Worm (Caenorhabditis elegans) whole organism, L3 larva: Measurements from ENCODE around the gene npr-18.

Experiments
- R02D3.7 ChIP-seq: fragments of 150-350 bp; optimal IDR thresholded peaks from 2 replicates; lab custom pipeline; 2014; ENCODE audit warnings: missing biosample characterization, missing genetic modification characterization
- ZK546.5 ChIP-seq: sonication (generic microtip); optimal IDR thresholded peaks from 2 replicates; lab custom pipeline; 2017; ENCODE audit warnings: missing biosample characterization, missing genetic modification characterization
- ama-1 ChIP-seq: fragments of 150-350 bp; optimal IDR thresholded peaks from 2 replicates; lab custom pipeline; 2018
- ceh-28 ChIP-seq: fragments of 150-350 bp; optimal IDR thresholded peaks from 2 replicates; lab custom pipeline; 2014; ENCODE audit warnings: missing biosample characterization, missing genetic modification reagents, missing genetic modification characterization
- ceh-9 ChIP-seq: sonication (generic microtip); optimal IDR thresholded peaks from 2 replicates; lab custom pipeline; 2018; ENCODE audit warnings: missing biosample characterization, missing genetic modification characterization
- daf-12 ChIP-seq: fragments of 150-350 bp; optimal IDR thresholded peaks from 2 replicates; lab custom pipeline; 2014; ENCODE audit warnings: missing biosample characterization, missing genetic modification reagents, missing genetic modification characterization
- egl-27 ChIP-seq: sonication (generic microtip); optimal IDR thresholded peaks from 4 replicates; lab custom pipeline; 2017; ENCODE audit warnings: missing biosample characterization, missing genetic modification reagents, missing genetic modification characterization
- egl-5 ChIP-seq: fragments of 150-350 bp; optimal IDR thresholded peaks from 2 replicates; lab custom pipeline; 2017; ENCODE audit warnings: missing biosample characterization, missing genetic modification reagents, missing genetic modification characterization, inconsistent platforms
- elt-1 ChIP-seq: fragments of 150-350 bp; optimal IDR thresholded peaks from 2 replicates; lab custom pipeline; 2014; ENCODE audit warnings: missing biosample characterization, missing genetic modification characterization
- elt-2 ChIP-seq: sonication (generic microtip); optimal IDR thresholded peaks from 2 replicates; lab custom pipeline; 2016; ENCODE audit warnings: missing genetic modification reagents, mild to moderate bottlenecking, missing genetic modification characterization, missing compliant biosample characterization
- elt-3 ChIP-seq, 3 experiments: fragments of 150-350 bp in 1 of 3; sonication (generic microtip) in 2 of 3; optimal IDR thresholded peaks; 2 replicates in 2 of 3; 4 replicates in 1 of 3; lab custom pipeline; 2014 to 2017; ENCODE audit warnings: missing biosample characterization in 3 of 3, missing genetic modification characterization in 3 of 3
- eor-1 ChIP-seq, 2 experiments: fragments of 150-350 bp; optimal IDR thresholded peaks; 2 replicates each; lab custom pipeline; 2014 to 2018; ENCODE audit warnings: missing biosample characterization in 2 of 2, missing genetic modification characterization in 2 of 2
- fkh-10 ChIP-seq: sonication (generic microtip); optimal IDR thresholded peaks from 2 replicates; lab custom pipeline; 2017; ENCODE audit warnings: missing biosample characterization, missing genetic modification reagents, missing genetic modification characterization
- fkh-2 ChIP-seq: fragments of 150-350 bp; optimal IDR thresholded peaks from 2 replicates; lab custom pipeline; 2014; ENCODE audit warnings: missing biosample characterization, missing genetic modification reagents, missing genetic modification characterization
- hmg-11 ChIP-seq: sonication (generic microtip); optimal IDR thresholded peaks from 2 replicates; lab custom pipeline; 2016; ENCODE audit warnings: missing genetic modification characterization, missing compliant biosample characterization
- jun-1 ChIP-seq: fragments of 150-350 bp; optimal IDR thresholded peaks from 2 replicates; lab custom pipeline; 2014; ENCODE audit warnings: missing biosample characterization, missing genetic modification reagents, missing genetic modification characterization
- lin-15B ChIP-seq: fragments of 150-350 bp; optimal IDR thresholded peaks from 2 replicates; lab custom pipeline; 2014; ENCODE audit warnings: missing biosample characterization, missing genetic modification characterization
- lin-39 ChIP-seq: fragments of 150-350 bp; optimal IDR thresholded peaks from 2 replicates; lab custom pipeline; 2018; ENCODE audit warnings: missing biosample characterization, missing genetic modification reagents, missing genetic modification characterization
- nfya-1 ChIP-seq: sonication (generic microtip); optimal IDR thresholded peaks from 2 replicates; lab custom pipeline; 2017; ENCODE audit warnings: missing genetic modification characterization, mild to moderate bottlenecking, missing compliant biosample characterization, antibody characterized with exemption, moderate library complexity; ENCODE audit not compliant: insufficient read depth
- nhr-11 ChIP-seq: fragments of 150-350 bp; optimal IDR thresholded peaks from 2 replicates; lab custom pipeline; 2014; ENCODE audit warnings: missing biosample characterization, missing genetic modification characterization
- nhr-237 ChIP-seq: fragments of 150-350 bp; optimal IDR thresholded peaks from 2 replicates; lab custom pipeline; 2014; ENCODE audit warnings: missing biosample characterization, missing genetic modification characterization
- nhr-28 ChIP-seq: fragments of 150-350 bp; optimal IDR thresholded peaks from 2 replicates; lab custom pipeline; 2014; ENCODE audit warnings: missing biosample characterization, missing genetic modification characterization
- nhr-43 ChIP-seq: sonication (generic microtip); optimal IDR thresholded peaks from 2 replicates; lab custom pipeline; 2016; ENCODE audit warnings: mild to moderate bottlenecking, missing genetic modification characterization, missing compliant biosample characterization; ENCODE audit not compliant: poor library complexity, severe bottlenecking
- nhr-67 ChIP-seq: fragments of 150-350 bp; optimal IDR thresholded peaks from 2 replicates; lab custom pipeline; 2014; ENCODE audit warnings: missing biosample characterization, missing genetic modification characterization
- nhr-76 ChIP-seq: fragments of 150-350 bp; sonication (generic microtip); optimal IDR thresholded peaks from 5 replicates; lab custom pipeline; 2014; ENCODE audit warnings: missing biosample characterization, missing genetic modification characterization
- nhr-77 ChIP-seq: fragments of 150-350 bp; optimal IDR thresholded peaks from 2 replicates; lab custom pipeline; 2014; ENCODE audit warnings: missing biosample characterization, missing genetic modification characterization
- pha-4 ChIP-seq: fragments of 150-350 bp; optimal IDR thresholded peaks from 2 replicates; lab custom pipeline; 2014; ENCODE audit warnings: missing biosample characterization, missing genetic modification reagents, missing genetic modification characterization
- snpc-4 ChIP-seq: fragments of 150-350 bp; optimal IDR thresholded peaks from 2 replicates; lab custom pipeline; 2014; ENCODE audit warnings: missing biosample characterization, missing genetic modification characterization
- tbx-2 ChIP-seq: sonication (generic microtip); optimal IDR thresholded peaks from 2 replicates; lab custom pipeline; 2016; ENCODE audit warnings: mild to moderate bottlenecking, missing genetic modification characterization, missing compliant biosample characterization
- unc-39 ChIP-seq: sonication (generic microtip); optimal IDR thresholded peaks from 4 replicates; lab custom pipeline; 2017; ENCODE audit warnings: missing biosample characterization, missing genetic modification characterization
- unc-62 ChIP-seq: fragments of 150-350 bp; sonication (generic microtip); optimal IDR thresholded peaks from 4 replicates; lab custom pipeline; 2014; ENCODE audit warnings: missing biosample characterization, missing genetic modification reagents, missing genetic modification characterization
- zag-1 ChIP-seq: fragments of 150-350 bp; optimal IDR thresholded peaks from 2 replicates; lab custom pipeline; 2014; ENCODE audit warnings: missing biosample characterization, missing genetic modification characterization
- ztf-11 ChIP-seq: fragments of 150-350 bp; optimal IDR thresholded peaks from 2 replicates; lab custom pipeline; 2014; ENCODE audit warnings: missing biosample characterization, missing genetic modification characterization

The npr-18 gene

ce11 chrX:9705257-9706035 lies 14.9 kb downstream of the npr-18 start:
- peak; percentile 26 for TF ChIP-seq elt-2 (tag; lab: Kevin White, UChicago)
- TF ChIP-seq fkh-10 (GFP tag; lab: Kevin White, UChicago) = peak; percentile 67
- TF ChIP-seq pha-4 (tag; lab: Kevin White, UChicago) = peak; percentile 32
- TF ChIP-seq lin-39 (tag; lab: Kevin White, UChicago) = peak; percentile 73
- TF ChIP-seq nhr-76 = no peak

ce11 chrX:9706084-9706483 lies 15.5 kb downstream of the npr-18 start, which contains the start of gene F15G9.1:
Gene F15G9.1 (plus strand): TSS chrX:9706384.
- TF ChIP-seq tbx-2 = no peak
- no peak for TF ChIP-seq R02D3.7 (tag; lab: Kevin White, UChicago)
- no peak for TF ChIP-seq lin-39 (tag; lab: Kevin White, UChicago)
- no peak for TF ChIP-seq nfya-1 (tag; lab: Kevin White, UChicago)
- no peak for TF ChIP-seq eor-1 (tag; optimal IDR thresholded peaks at IDR 0.05; lab: Kevin White, UChicago)
- TF ChIP-seq lin-15B (tag; lab: Kevin White, UChicago) = no peak
- TF ChIP-seq ceh-28 (tag; lab: Kevin White, UChicago) = no peak
- no peak for TF ChIP-seq unc-62 (GFP tag; lab: Kevin White, UChicago)
- no peak for TF ChIP-seq pha-4 (tag; lab: Kevin White, UChicago)
- TF ChIP-seq unc-39 (tag; lab: Kevin White, UChicago) = no peak
- no peak for TF ChIP-seq snpc-4 (tag; lab: Kevin White, UChicago)
- no peak for TF ChIP-seq elt-3 (tag; optimal IDR thresholded peaks at IDR 0.05; lab: Kevin White, UChicago)

ce11 chrX:9709462-9709861 lies 18.9 kb downstream of the npr-18 start, which contains the start of gene F15G9.6:
Gene F15G9.6 (plus strand): TSS chrX:9709762.
- TF ChIP-seq egl-27 (tag; lab: Kevin White, UChicago) = no peak

ce11 chrX:9713613-9714012 lies 23.1 kb downstream of the npr-18 start, which contains the start of gene F15G9.2:
Gene F15G9.2 (minus strand): TSS chrX:9713713.
- TF ChIP-seq elt-1 (tag; lab: Kevin White, UChicago) (no peak), ceh-28 (tag; lab: Kevin White, UChicago) (no peak), egl-5 (tag; lab: Kevin White, UChicago) (no peak), unc-39 (tag; lab: Kevin White, UChicago) (no peak), nhr-67 (tag; lab: Kevin White, UChicago) (no peak), R02D3.7 (tag; lab: Kevin White, UChicago) (no peak), hmg-11 (no peak), zag-1 (no peak), elt-3 (tag; optimal IDR thresholded peaks at IDR 0.05; lab: Kevin White, UChicago) (no peak), nhr-237 (tag; lab: Kevin White, UChicago) (no peak), fkh-2 (tag; lab: Kevin White, UChicago) (no peak), ceh-9 (tag; lab: Kevin White, UChicago) (no peak), ama-1 (lab: Kevin White, UChicago) (no peak), nhr-77 (tag; lab: Kevin White, UChicago) (no peak), tbx-2 (no peak), nhr-43 (tag; lab: Kevin White, UChicago) (no peak), nhr-28 (no peak)

- TF ChIP-seq jun-1 (tag; lab: Kevin White, UChicago) (no peak), ztf-11 (no peak), daf-12 (tag; lab: Kevin White, UChicago) (no peak), ZK546.5 (no peak), nhr-11 (tag; lab: Kevin White, UChicago) (no peak), nhr-67 (tag; lab: Kevin White, UChicago) (no peak), nhr-237 (tag; lab: Kevin White, UChicago) (no peak)
These were observed 26.7 kb downstream of the npr-18 start, which contains the start of gene him-4 for ce11 chrX:9717265-9717664. Gene him-4 (plus strand): TSS chrX:9717565.
